Fruit fly (Drosophila melanogaster): Measurements from ENCODE around the gene elm.

Gene elm

DNA sequence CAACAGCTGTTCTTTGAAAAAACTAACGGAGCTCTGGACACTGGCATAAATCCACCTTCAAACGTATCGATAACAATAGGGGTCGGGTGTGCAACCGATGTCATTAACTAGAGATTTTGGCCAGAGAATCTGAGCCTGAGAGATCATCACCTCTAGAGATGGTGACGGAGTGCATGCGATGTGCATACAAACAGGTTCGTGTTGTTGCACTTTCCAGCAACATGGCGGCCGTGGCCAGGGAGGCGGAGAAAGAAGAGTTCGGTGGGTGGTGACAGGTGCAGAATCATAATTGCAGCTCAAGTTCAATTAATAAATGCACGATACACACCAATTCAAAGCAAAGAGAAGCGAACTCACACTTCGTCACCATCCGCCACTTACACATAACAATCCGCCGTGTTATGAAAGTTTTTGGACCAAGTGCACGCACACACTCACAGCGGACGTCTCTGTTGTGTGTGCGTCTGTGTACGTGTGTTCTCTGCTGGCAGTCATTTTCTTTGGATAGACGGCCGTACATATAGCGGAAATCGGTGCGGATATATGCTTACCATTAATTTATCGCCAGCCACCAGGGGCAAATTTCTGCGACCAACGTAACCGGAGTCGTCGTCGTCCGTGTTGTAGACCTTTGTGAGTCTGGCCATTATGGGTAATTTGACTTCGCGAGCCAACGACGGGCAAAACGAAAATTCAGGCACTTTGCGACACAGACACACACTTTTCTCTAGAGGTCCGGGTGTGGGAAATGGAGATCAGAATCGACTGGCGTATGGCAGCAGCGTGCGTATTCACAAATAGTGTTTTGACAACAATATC lies 4.5 kb upstream of the elm start (continued):
- TF ChIP-seq CG2712 (tag; optimal IDR thresholded peaks at IDR 0.05): no peak
- TF ChIP-seq hb (GFP tag; IDR thresholded peaks at IDR 0.05; ENCODE audit: partially characterized antibody): no peak
- no peak for TF ChIP-seq CG7271 (tag; optimal IDR thresholded peaks at IDR 0.05)
- TF ChIP-seq NC2α (GFP tag; optimal IDR thresholded peaks at IDR 0.05): no peak
- peak; percentile 87 for TF ChIP-seq phol (tag; optimal IDR thresholded peaks at IDR 0.05)
- TF ChIP-seq Sox102F (GFP tag; optimal IDR thresholded peaks at IDR 0.05): no peak
- no peak for TF ChIP-seq CG11093 (GFP tag; IDR thresholded peaks at IDR 0.05)
- TF ChIP-seq CG10654 (GFP tag; optimal IDR thresholded peaks at IDR 0.05): no peak
- 0 out of 2 replicates have a peak, but pooled peaks have one; percentile 4 for TF ChIP-seq lmd (GFP tag; IDR thresholded peaks at IDR 0.05)
- peak; percentile 24 for TF ChIP-seq CG1603 (tag; optimal IDR thresholded peaks at IDR 0.05)
- no peak for TF ChIP-seq CG31365 (tag; optimal IDR thresholded peaks at IDR 0.05)
- no peak for TF ChIP-seq D19B (GFP tag; optimal IDR thresholded peaks at IDR 0.05)
- TF ChIP-seq ap (GFP tag; IDR thresholded peaks at IDR 0.05): no peak
- TF ChIP-seq br (optimal IDR thresholded peaks at IDR 0.05): no peak
- TF ChIP-seq mam (GFP tag; optimal IDR thresholded peaks at IDR 0.05): no peak
- no peak for TF ChIP-seq CG10267 (tag; optimal IDR thresholded peaks at IDR 0.05)
- TF ChIP-seq cg (GFP tag; optimal IDR thresholded peaks at IDR 0.05): peak; percentile 94
- TF ChIP-seq CG18619 (GFP tag; optimal IDR thresholded peaks at IDR 0.05): no peak
- TF ChIP-seq mld (GFP tag; IDR thresholded peaks at IDR 0.05; ENCODE audit: partially characterized antibody): peak; percentile 37; the same call in 1 of the 3 replicates
- peak; percentile 42; the same call in 1 of the 2 replicates for TF ChIP-seq CG9932 (GFP tag; IDR thresholded peaks at IDR 0.05)
- TF ChIP-seq tx (GFP tag; optimal IDR thresholded peaks at IDR 0.05): no peak
- no peak for TF ChIP-seq pum (GFP tag; optimal IDR thresholded peaks at IDR 0.05)
- no peak for TF ChIP-seq pzg (GFP tag; optimal IDR thresholded peaks at IDR 0.05)
- TF ChIP-seq Gug (GFP tag; IDR thresholded peaks at IDR 0.05): peak; percentile 19; the same call in 1 of the 4 replicates
- TF ChIP-seq pan (optimal IDR thresholded peaks at IDR 0.05): no peak
- peak in 1 of 2 experiments; percentile 19 for TF ChIP-seq pan (GFP tag; optimal IDR thresholded peaks at IDR 0.05 in 1 of 2, IDR thresholded peaks at IDR 0.05 in 1 of 2)
- TF ChIP-seq CG13123 (GFP tag; optimal IDR thresholded peaks at IDR 0.05): no peak
- TF ChIP-seq CG11247 (GFP tag; IDR thresholded peaks at IDR 0.05): no peak
- TF ChIP-seq CG2678 (tag; optimal IDR thresholded peaks at IDR 0.05): no peak
- no peak for TF ChIP-seq nau (GFP tag; optimal IDR thresholded peaks at IDR 0.05)
- no peak for TF ChIP-seq vfl (GFP tag; optimal IDR thresholded peaks at IDR 0.05)
- peak; percentile 70 for TF ChIP-seq CG34376 (GFP tag; optimal IDR thresholded peaks at IDR 0.05)
- TF ChIP-seq pho (GFP tag; optimal IDR thresholded peaks at IDR 0.05): no peak
- TF ChIP-seq CG12391 (tag; optimal IDR thresholded peaks at IDR 0.05): no peak
- peak; percentile 6 for TF ChIP-seq Fer1 (GFP tag; optimal IDR thresholded peaks at IDR 0.05)
- no peak for TF ChIP-seq nerfin-1 (tag; optimal IDR thresholded peaks at IDR 0.05)
- TF ChIP-seq Chrac-16 (GFP tag; optimal IDR thresholded peaks at IDR 0.05): no peak
- TF ChIP-seq Hmx (GFP tag; optimal IDR thresholded peaks at IDR 0.05): no peak
- no peak for TF ChIP-seq sc (optimal IDR thresholded peaks at IDR 0.05)
- no peak for TF ChIP-seq sc (GFP tag; optimal IDR thresholded peaks at IDR 0.05)
- TF ChIP-seq grau (tag; optimal IDR thresholded peaks at IDR 0.05): no peak
- no peak for TF ChIP-seq prd (optimal IDR thresholded peaks at IDR 0.05)
- TF ChIP-seq prd (GFP tag; IDR thresholded peaks at IDR 0.05): peak; percentile 15; the same call in 1 of the 3 replicates
- TF ChIP-seq CG10462 (GFP tag; optimal IDR thresholded peaks at IDR 0.05): no peak
- peak in 1 of 2 experiments; percentile 20 for TF ChIP-seq crp (GFP tag; optimal IDR thresholded peaks at IDR 0.05)
- TF ChIP-seq Abd-B (GFP tag; optimal IDR thresholded peaks at IDR 0.05): no peak
- no peak for TF ChIP-seq Myb (GFP tag; optimal IDR thresholded peaks at IDR 0.05)
- no peak for TF ChIP-seq dmrt11E (tag; optimal IDR thresholded peaks at IDR 0.05)
- TF ChIP-seq CG7357 (GFP tag; IDR thresholded peaks at IDR 0.05): no peak
- TF ChIP-seq CG13624 (GFP tag; optimal IDR thresholded peaks at IDR 0.05): no peak

All from whole organism, embryonic.